Worm (Caenorhabditis elegans) whole organism, late embryonic: ENCODE measurements around the gene F59B2.3.

Source experiments
- ceh-45 ChIP-seq: fragments of 200-800 bp; sonication (Bioruptor generic); IDR thresholded peaks from 2 replicates; pipeline ENCODE4 v1.3.6; 2022; ENCODE audit warnings: missing genetic modification reagents, missing genetic modification characterization, missing compliant biosample characterization
- fkh-10 ChIP-seq: fragments of 150-350 bp; optimal IDR thresholded peaks from 2 replicates; lab custom pipeline; 2014; ENCODE audit warnings: missing biosample characterization, missing genetic modification reagents, missing genetic modification characterization
- pha-2 ChIP-seq: sonication (generic microtip); optimal IDR thresholded peaks from 2 replicates; lab custom pipeline; 2017; ENCODE audit warnings: mild to moderate bottlenecking, missing genetic modification characterization, missing compliant biosample characterization
- pha-4 ChIP-seq: fragments of 150-350 bp; optimal IDR thresholded peaks from 2 replicates; lab custom pipeline; 2018; ENCODE audit warnings: missing biosample characterization, missing genetic modification reagents, missing genetic modification characterization

- TF ChIP-seq ceh-45 (GFP tag; lab: Robert Waterston, UW) (no peak), pha-4 (tag; lab: Kevin White, UChicago) (no peak), fkh-10 (GFP tag; lab: Kevin White, UChicago) (no peak), pha-2 (no peak)
These were observed 1.9 kb upstream of the F59B2.3 start for ce11 chrIII:9001491-9001890.
